Worm (Caenorhabditis elegans) whole organism, mixed stage, embryonic: ENCODE results near the gene btb-17.
"Not testable (repeated sequence)": the region's sequence is repeated elsewhere in the genome, so short reads cannot be mapped to it uniquely, and the experiment has no call there.

Experiments
- M03D4.4 ChIP-seq: sonication (generic microtip); optimal IDR thresholded peaks from 2 replicates; lab custom pipeline; 2017; ENCODE audit warnings: mild to moderate bottlenecking, missing genetic modification characterization, missing compliant biosample characterization
- bed-3 ChIP-seq: fragments of 200-800 bp; sonication (Bioruptor generic); optimal IDR thresholded peaks from 3 replicates; lab custom pipeline; 2018; ENCODE audit warnings: mild to moderate bottlenecking, missing genetic modification characterization, moderate library complexity, missing compliant biosample characterization
- ceh-39 ChIP-seq: fragments of 150-350 bp; optimal IDR thresholded peaks from 2 replicates; lab custom pipeline; 2014; ENCODE audit warnings: missing biosample characterization, missing genetic modification characterization
- ceh-43 ChIP-seq: fragments of 200-800 bp; sonication (Bioruptor generic); optimal IDR thresholded peaks from 2 replicates; lab custom pipeline; 2018; ENCODE audit warnings: mild to moderate bottlenecking, missing genetic modification characterization, moderate library complexity, missing compliant biosample characterization
- ceh-83 ChIP-seq: fragments of 200-800 bp; sonication (Bioruptor generic); optimal IDR thresholded peaks from 2 replicates; lab custom pipeline; 2018; ENCODE audit warnings: mild to moderate bottlenecking, missing genetic modification characterization, missing compliant biosample characterization
- ces-1 ChIP-seq: fragments of 150-350 bp; optimal IDR thresholded peaks from 2 replicates; lab custom pipeline; 2014; ENCODE audit warnings: missing biosample characterization, missing genetic modification reagents, missing genetic modification characterization
- elt-1 ChIP-seq: sonication (generic microtip); optimal IDR thresholded peaks from 2 replicates; lab custom pipeline; 2017; ENCODE audit warnings: missing genetic modification characterization, mild to moderate bottlenecking, missing compliant biosample characterization, antibody characterized with exemption, moderate library complexity, borderline replicate concordance; ENCODE audit not compliant: insufficient read depth
- elt-3 ChIP-seq: fragments of 150-350 bp; optimal IDR thresholded peaks from 2 replicates; lab custom pipeline; 2014; ENCODE audit warnings: missing biosample characterization, missing genetic modification characterization
- ham-2 ChIP-seq: fragments of 200-800 bp; sonication (Bioruptor generic); optimal IDR thresholded peaks from 2 replicates; lab custom pipeline; 2018; ENCODE audit warnings: mild to moderate bottlenecking, missing genetic modification characterization, missing compliant biosample characterization
- hlh-1 ChIP-seq: fragments of 150-350 bp; optimal IDR thresholded peaks from 2 replicates; lab custom pipeline; 2014; ENCODE audit warnings: missing biosample characterization, missing genetic modification reagents, missing genetic modification characterization
- lin-32 ChIP-seq: fragments of 200-800 bp; sonication (Bioruptor generic); optimal IDR thresholded peaks from 2 replicates; lab custom pipeline; 2018; ENCODE audit warnings: mild to moderate bottlenecking, missing genetic modification characterization, missing compliant biosample characterization
- lsy-2 ChIP-seq: fragments of 150-350 bp; optimal IDR thresholded peaks from 2 replicates; lab custom pipeline; 2014; ENCODE audit warnings: missing biosample characterization, missing genetic modification characterization
- mab-5 ChIP-seq: fragments of 150-350 bp; optimal IDR thresholded peaks from 2 replicates; lab custom pipeline; 2014; ENCODE audit warnings: missing biosample characterization, missing genetic modification characterization
- mep-1 ChIP-seq: fragments of 150-350 bp; optimal IDR thresholded peaks from 2 replicates; lab custom pipeline; 2017; ENCODE audit warnings: missing biosample characterization, missing genetic modification reagents, missing genetic modification characterization, inconsistent platforms
- mls-2 ChIP-seq: sonication (generic microtip); optimal IDR thresholded peaks from 2 replicates; lab custom pipeline; 2016; ENCODE audit warnings: mild to moderate bottlenecking, missing genetic modification characterization, moderate library complexity, missing compliant biosample characterization
- nhr-12 ChIP-seq: fragments of 150-350 bp; optimal IDR thresholded peaks from 2 replicates; lab custom pipeline; 2014; ENCODE audit warnings: missing biosample characterization, missing genetic modification characterization
- nhr-237 ChIP-seq: fragments of 150-350 bp; optimal IDR thresholded peaks from 2 replicates; lab custom pipeline; 2014; ENCODE audit warnings: missing biosample characterization, missing genetic modification characterization
- nhr-28 ChIP-seq: fragments of 150-350 bp; optimal IDR thresholded peaks from 2 replicates; lab custom pipeline; 2014; ENCODE audit warnings: missing biosample characterization, missing genetic modification characterization
- nhr-76 ChIP-seq: sonication (generic microtip); optimal IDR thresholded peaks from 2 replicates; lab custom pipeline; 2017; ENCODE audit warnings: missing biosample characterization, missing genetic modification characterization
- pha-4 ChIP-seq: fragments of 150-350 bp; optimal IDR thresholded peaks from 2 replicates; lab custom pipeline; 2018; ENCODE audit warnings: missing biosample characterization, missing genetic modification reagents, missing genetic modification characterization
- snpc-4 ChIP-seq: fragments of 150-350 bp; optimal IDR thresholded peaks from 2 replicates; lab custom pipeline; 2014; ENCODE audit warnings: missing biosample characterization, missing genetic modification characterization
- sptf-1 ChIP-seq: sonication (generic microtip); optimal IDR thresholded peaks from 2 replicates; lab custom pipeline; 2017; ENCODE audit warnings: mild to moderate bottlenecking, missing genetic modification characterization, moderate library complexity, missing compliant biosample characterization
- tbx-8 ChIP-seq: fragments of 200-800 bp; sonication (Bioruptor generic); optimal IDR thresholded peaks from 2 replicates; lab custom pipeline; 2018; ENCODE audit warnings: mild to moderate bottlenecking, missing genetic modification characterization, moderate library complexity, missing compliant biosample characterization
- unc-120 ChIP-seq: sonication (generic microtip); optimal IDR thresholded peaks from 2 replicates; lab custom pipeline; 2017; ENCODE audit warnings: missing genetic modification characterization, missing compliant biosample characterization; ENCODE audit not compliant: poor library complexity, severe bottlenecking
- unc-39 ChIP-seq: fragments of 150-350 bp; optimal IDR thresholded peaks from 2 replicates; lab custom pipeline; 2014; ENCODE audit warnings: missing biosample characterization, missing genetic modification characterization
- zip-8 ChIP-seq: fragments of 150-350 bp; optimal IDR thresholded peaks from 2 replicates; lab custom pipeline; 2014; ENCODE audit warnings: missing biosample characterization, missing genetic modification characterization
- ztf-11 ChIP-seq: fragments of 150-350 bp; optimal IDR thresholded peaks from 2 replicates; lab custom pipeline; 2014; ENCODE audit warnings: missing biosample characterization, missing genetic modification characterization

Gene btb-17

DNA sequence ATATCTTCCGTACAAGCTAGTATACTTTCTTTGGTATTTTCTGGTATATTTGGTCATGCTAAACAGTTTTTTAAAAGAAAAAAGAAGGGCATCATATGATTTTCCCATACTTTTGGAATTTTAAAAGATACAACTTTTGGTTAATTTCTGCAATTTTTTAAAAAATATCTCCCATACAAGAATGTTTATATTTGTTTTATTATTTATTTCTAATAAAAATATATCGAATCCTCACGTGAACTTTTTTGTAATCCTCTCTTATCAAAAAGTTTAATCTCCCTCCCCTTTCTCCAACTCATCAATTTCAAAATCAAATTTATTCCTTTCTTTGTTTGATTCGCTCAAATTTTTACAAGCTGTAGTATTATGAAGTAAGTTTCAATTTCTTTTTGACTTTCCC lies 12.9 kb upstream of the btb-17 start, which contains the start of gene nep-13:
Gene nep-13, plus strand, starts transcription at position 301 of the 400 bp plus-strand sequence.
- TF ChIP-seq M03D4.4 (tag; lab: Kevin White, UChicago) (no peak), elt-1 (no peak), mls-2 (tag; lab: Kevin White, UChicago) (no peak), nhr-237 (tag; lab: Kevin White, UChicago) (no peak), nhr-28 (no peak), mep-1 (tag; lab: Kevin White, UChicago) (no peak), sptf-1 (tag; lab: Kevin White, UChicago) (no peak), ham-2 (GFP tag; lab: Kevin White, UChicago) (no peak), pha-4 (tag; lab: Kevin White, UChicago) (no peak), ceh-39 (tag; lab: Kevin White, UChicago) (no peak), bed-3 (GFP tag; lab: Kevin White, UChicago) (no peak), tbx-8 (GFP tag; lab: Kevin White, UChicago) (no peak), zip-8 (tag; lab: Kevin White, UChicago) (no peak)

- TF ChIP-seq hlh-1 (tag; lab: Kevin White, UChicago) (no peak), ceh-43 (no peak), nhr-28 (no peak), ham-2 (GFP tag; lab: Kevin White, UChicago) (no peak), mep-1 (tag; lab: Kevin White, UChicago) (no peak), ces-1 (GFP tag; lab: Kevin White, UChicago) (no peak), lin-32 (GFP tag; lab: Kevin White, UChicago) (no peak), mab-5 (no peak), sptf-1 (tag; lab: Kevin White, UChicago) (no peak), nhr-237 (tag; lab: Kevin White, UChicago) (no peak), M03D4.4 (tag; lab: Kevin White, UChicago) (no peak)
Observed at ce11 chrII:3284558-3284957, 10.6 kb upstream of the btb-17 start, which contains the start of gene scl-15. Gene scl-15 (minus strand): TSS chrII:3284658.

DNA sequence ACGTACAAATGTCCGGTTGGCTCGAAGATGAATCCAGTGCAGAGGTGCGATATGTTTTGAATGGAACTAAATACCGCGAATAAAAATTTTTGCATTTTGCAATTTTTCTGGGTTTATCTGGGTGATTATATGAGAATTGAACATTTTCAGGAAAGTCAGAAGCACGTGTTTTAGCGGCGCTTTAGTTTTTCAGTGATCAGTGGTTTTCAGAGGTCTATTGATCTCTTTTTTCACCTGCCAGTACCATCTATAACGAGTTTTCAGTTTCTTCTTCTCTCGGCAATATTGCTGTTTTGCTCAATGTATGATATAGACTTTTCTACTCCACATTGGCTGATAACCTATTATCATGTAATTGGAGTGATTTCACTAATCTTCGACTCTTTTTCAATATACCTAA lies 8.1 kb upstream of the btb-17 start, which contains the start of gene sri-63:
Gene sri-63, plus strand, starts transcription at position 301 of the 400 bp plus-strand sequence.
- TF ChIP-seq ces-1 (GFP tag; lab: Kevin White, UChicago), result no peak
- no peak for TF ChIP-seq hlh-1 (tag; lab: Kevin White, UChicago)
- no peak for TF ChIP-seq snpc-4
- TF ChIP-seq mab-5, result no peak
- TF ChIP-seq zip-8 (tag; lab: Kevin White, UChicago), result no peak
- no peak for TF ChIP-seq nhr-76 (tag; lab: Kevin White, UChicago)
- TF ChIP-seq pha-4 (tag; lab: Kevin White, UChicago), result no peak
- no peak for TF ChIP-seq ham-2 (GFP tag; lab: Kevin White, UChicago)
- no peak for TF ChIP-seq bed-3 (GFP tag; lab: Kevin White, UChicago)
- TF ChIP-seq elt-3 (tag; lab: Kevin White, UChicago), result no peak
- TF ChIP-seq, all 35 proteins: peak for 0

DNA sequence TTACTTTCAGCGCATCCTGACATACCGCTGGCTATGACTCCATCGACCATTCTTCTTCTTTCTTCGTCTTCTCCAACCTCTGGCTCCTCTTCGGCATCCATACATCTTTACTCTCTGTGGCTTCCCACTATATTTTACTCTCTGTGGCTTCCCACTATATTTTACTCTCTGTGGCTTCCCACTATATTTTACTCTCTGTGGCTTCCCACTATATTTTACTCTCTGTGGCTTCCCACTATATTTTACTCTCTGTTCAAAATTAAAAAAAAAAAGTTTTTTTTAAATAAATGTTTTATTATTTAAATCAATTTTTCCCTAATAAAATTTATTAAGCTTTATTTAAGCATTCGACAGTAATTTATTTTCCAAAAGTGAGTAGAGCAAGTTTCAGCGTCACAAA lies 4.7 kb upstream of the btb-17 start, which contains the start of gene F39E9.14:
Gene F39E9.14, minus strand, starts transcription at position 101 of the 400 bp plus-strand sequence.
- not testable (repeated sequence) for TF ChIP-seq ztf-11, mls-2, mep-1 (tag; lab: Kevin White, UChicago)

- TF ChIP-seq ham-2 (GFP tag; lab: Kevin White, UChicago), result no peak
- TF ChIP-seq snpc-4, result no peak
- no peak for TF ChIP-seq lsy-2 (tag; lab: Kevin White, UChicago)
- TF ChIP-seq mep-1 (tag; lab: Kevin White, UChicago), result no peak
- no peak for TF ChIP-seq unc-120 (tag; lab: Kevin White, UChicago)
- no peak for TF ChIP-seq ceh-39 (tag; lab: Kevin White, UChicago)
- no peak for TF ChIP-seq ceh-83
- TF ChIP-seq hlh-1 (tag; lab: Kevin White, UChicago), result no peak
- no peak for TF ChIP-seq nhr-237 (tag; lab: Kevin White, UChicago)
- TF ChIP-seq mab-5, result no peak
- TF ChIP-seq mls-2 (tag; lab: Kevin White, UChicago), result no peak
- TF ChIP-seq zip-8 (tag; lab: Kevin White, UChicago), result no peak
Observed at ce11 chrII:3296644-3297043, 1.4 kb downstream of the btb-17 start, which contains the start of gene btb-16. Gene btb-16 (plus strand): TSS chrII:3296883.

- TF ChIP-seq nhr-12, result no peak
- TF ChIP-seq unc-39, result no peak
Observed at ce11 chrII:3297914-3298313, 2.7 kb downstream of the btb-17 start, which contains the start of gene btb-18. Gene btb-18 (plus strand): TSS chrII:3298214.
